Fruit fly (Drosophila melanogaster) whole organism, embryonic: ENCODE measurements around the gene JMJD5.

Experiments
- Atf6 ChIP-seq: fragments of 200-800 bp; sonication (Bioruptor generic); IDR thresholded peaks from 2 replicates; pipeline ENCODE4 v1.3.6; 2022; ENCODE audit warnings: missing biosample characterization, missing genetic modification characterization
- CG10462 ChIP-seq: fragments of 200-800 bp; sonication (Bioruptor generic); optimal IDR thresholded peaks from 2 replicates; lab custom pipeline; 2016; ENCODE audit warnings: missing biosample characterization, missing genetic modification characterization
- CG10543 ChIP-seq: fragments of 200-800 bp; sonication (Bioruptor generic); optimal IDR thresholded peaks from 3 replicates; lab custom pipeline; 2017; ENCODE audit warnings: missing biosample characterization, mild to moderate bottlenecking, missing genetic modification characterization, moderate library complexity
- CG10979 ChIP-seq: fragments of 200-800 bp; sonication (Bioruptor generic); optimal IDR thresholded peaks from 2 replicates; lab custom pipeline; 2018; ENCODE audit warnings: missing biosample characterization, mild to moderate bottlenecking, missing genetic modification characterization, moderate library complexity
- CG11696 ChIP-seq: fragments of 200-800 bp; sonication (Bioruptor generic); IDR thresholded peaks from 2 replicates; pipeline ENCODE4 v1.3.6; 2022; ENCODE audit warnings: missing biosample characterization, missing genetic modification characterization
- CG12071 ChIP-seq: fragments of 200-800 bp; sonication (Bioruptor generic); optimal IDR thresholded peaks from 3 replicates; lab custom pipeline; 2018; ENCODE audit warnings: missing biosample characterization, mild to moderate bottlenecking, missing genetic modification characterization
- CG14014 ChIP-seq: fragments of 200-800 bp; sonication (Bioruptor generic); IDR thresholded peaks from 2 replicates; pipeline ENCODE4 v1.3.6; 2022; ENCODE audit warnings: missing biosample characterization, missing genetic modification characterization
- CG1603 ChIP-seq: fragments of 200-800 bp; sonication (Bioruptor generic); optimal IDR thresholded peaks from 2 replicates; lab custom pipeline; 2019; ENCODE audit warnings: missing biosample characterization, mild to moderate bottlenecking, missing genetic modification characterization, moderate library complexity
- CG16863 ChIP-seq: fragments of 200-800 bp; sonication (Bioruptor generic); optimal IDR thresholded peaks from 3 replicates; lab custom pipeline; 2016; ENCODE audit warnings: missing biosample characterization, missing genetic modification characterization
- CG17568 ChIP-seq: fragments of 200-800 bp; sonication (Bioruptor generic); optimal IDR thresholded peaks from 2 replicates; lab custom pipeline; 2018; ENCODE audit warnings: missing biosample characterization, mild to moderate bottlenecking, missing genetic modification characterization, moderate library complexity
- CG17912 ChIP-seq: fragments of 200-800 bp; sonication (Bioruptor generic); optimal IDR thresholded peaks from 2 replicates; lab custom pipeline; 2018; ENCODE audit warnings: missing biosample characterization, mild to moderate bottlenecking, missing genetic modification characterization
- CG1792 ChIP-seq: fragments of 200-800 bp; sonication (Bioruptor generic); optimal IDR thresholded peaks from 2 replicates; lab custom pipeline; 2016; ENCODE audit warnings: missing biosample characterization, missing genetic modification characterization
- CG18599 ChIP-seq: fragments of 200-800 bp; sonication (Bioruptor generic); optimal IDR thresholded peaks from 3 replicates; lab custom pipeline; 2017; ENCODE audit warnings: missing biosample characterization, missing genetic modification characterization, mild to moderate bottlenecking, moderate library complexity, missing genetic modification reagents
- CG2116 ChIP-seq: fragments of 200-800 bp; sonication (Bioruptor generic); optimal IDR thresholded peaks from 3 replicates; lab custom pipeline; 2018; ENCODE audit warnings: missing biosample characterization, mild to moderate bottlenecking, missing genetic modification characterization
- CG2120 ChIP-seq: fragments of 200-800 bp; sonication (Bioruptor generic); optimal IDR thresholded peaks from 3 replicates; lab custom pipeline; 2016; ENCODE audit warnings: missing biosample characterization, missing genetic modification characterization
- CG2202 ChIP-seq: fragments of 200-800 bp; sonication (Bioruptor generic); optimal IDR thresholded peaks from 2 replicates; lab custom pipeline; 2018; ENCODE audit warnings: missing biosample characterization, mild to moderate bottlenecking, missing genetic modification characterization
- CG2678 ChIP-seq: fragments of 200-800 bp; sonication (Bioruptor generic); optimal IDR thresholded peaks from 3 replicates; lab custom pipeline; 2019; ENCODE audit warnings: missing biosample characterization, mild to moderate bottlenecking, missing genetic modification characterization, moderate library complexity
- CG2712 ChIP-seq: fragments of 200-800 bp; optimal IDR thresholded peaks from 3 replicates; lab custom pipeline; 2019; ENCODE audit warnings: missing biosample characterization, mild to moderate bottlenecking, missing genetic modification characterization, moderate library complexity
- CG6854 ChIP-seq: fragments of 200-800 bp; sonication (Bioruptor generic); optimal IDR thresholded peaks from 3 replicates; lab custom pipeline; 2017; ENCODE audit warnings: missing biosample characterization, mild to moderate bottlenecking, missing genetic modification characterization
- CG7839 ChIP-seq: fragments of 200-800 bp; sonication (Bioruptor generic); optimal IDR thresholded peaks from 3 replicates; lab custom pipeline; 2018; ENCODE audit warnings: missing biosample characterization, mild to moderate bottlenecking, missing genetic modification characterization, moderate library complexity
- CG8290 ChIP-seq, 3 experiments: fragments of 200-800 bp; sonication (Bioruptor generic); optimal IDR thresholded peaks; 2 replicates each; lab custom pipeline; 2016 to 2019; ENCODE audit warnings: missing biosample characterization in 3 of 3, missing genetic modification characterization in 3 of 3, mild to moderate bottlenecking in 2 of 3, moderate library complexity in 1 of 3
- GATAe ChIP-seq: fragments of 200-800 bp; sonication (Bioruptor generic); conservative IDR thresholded peaks from 2 replicates; pipeline ENCODE4 v1.3.6; 2022; ENCODE audit warnings: missing biosample characterization, missing genetic modification characterization
- Gug ChIP-seq: fragments of 200-800 bp; sonication (Bioruptor generic); IDR thresholded peaks from 4 replicates; pipeline ENCODE4 v1.3.6; 2022; ENCODE audit warnings: missing biosample characterization, missing genetic modification characterization
- Hr78 ChIP-seq, 2 experiments: fragments of 200-800 bp in 1 of 2; fragments of >200 bp in 1 of 2; sonication (Bioruptor generic) in 1 of 2; optimal IDR thresholded peaks; 2 replicates each; lab custom pipeline; 2017 to 2019; ENCODE audit warnings: missing biosample characterization in 2 of 2, missing genetic modification characterization in 2 of 2, mild to moderate bottlenecking in 1 of 2, moderate library complexity in 1 of 2
- Mad ChIP-seq: fragments of 200-800 bp; sonication (Bioruptor generic); optimal IDR thresholded peaks from 2 replicates; lab custom pipeline; 2016; ENCODE audit warnings: missing biosample characterization, missing genetic modification characterization
- Med ChIP-seq: fragments of 200-800 bp; sonication (Bioruptor generic); peaks from one replicate; lab custom pipeline; 2016; ENCODE audit warnings: missing biosample characterization, missing genetic modification characterization, mild to moderate bottlenecking, inconsistent platforms, moderate library complexity
- Neu2 ChIP-seq: fragments of 200-800 bp; sonication (Bioruptor generic); optimal IDR thresholded peaks from 3 replicates; lab custom pipeline; 2016; ENCODE audit warnings: missing biosample characterization, missing genetic modification characterization, borderline replicate concordance
- Opbp ChIP-seq: fragments of 200-800 bp; sonication (Bioruptor generic); IDR thresholded peaks from 3 replicates; pipeline ENCODE4 v1.3.6; 2022; ENCODE audit warnings: missing biosample characterization, missing genetic modification characterization; ENCODE audit not compliant: partially characterized antibody
- Sin3A ChIP-seq: fragments of >200 bp; optimal IDR thresholded peaks from 2 replicates; lab custom pipeline; 2018
- br ChIP-seq: fragments of >200 bp; optimal IDR thresholded peaks from 2 replicates; lab custom pipeline; 2017
- crc ChIP-seq: fragments of 200-800 bp; sonication (Bioruptor generic); optimal IDR thresholded peaks from 2 replicates; lab custom pipeline; 2016; ENCODE audit warnings: missing biosample characterization, missing genetic modification characterization
- crol ChIP-seq: fragments of 200-800 bp; sonication (Bioruptor generic); IDR thresholded peaks from 2 replicates; pipeline ENCODE4 v1.3.6; 2022; ENCODE audit warnings: missing biosample characterization, missing genetic modification characterization
- crp ChIP-seq, 2 experiments: fragments of 200-800 bp; sonication (Bioruptor generic); optimal IDR thresholded peaks; 2 replicates in 1 of 2; 3 replicates in 1 of 2; lab custom pipeline; 2017; ENCODE audit warnings: missing biosample characterization in 2 of 2, missing genetic modification characterization in 2 of 2, mild to moderate bottlenecking in 1 of 2, moderate library complexity in 1 of 2
- fd3F ChIP-seq: fragments of 200-800 bp; sonication (Bioruptor generic); optimal IDR thresholded peaks from 2 replicates; lab custom pipeline; 2018; ENCODE audit warnings: missing biosample characterization, mild to moderate bottlenecking, missing genetic modification characterization, moderate library complexity
- gce ChIP-seq: fragments of 200-800 bp; sonication (Bioruptor generic); IDR thresholded peaks from 3 replicates; pipeline ENCODE4 v1.3.6; 2022; ENCODE audit warnings: missing biosample characterization, missing genetic modification characterization
- ind ChIP-seq: fragments of 200-800 bp; sonication (Bioruptor generic); optimal IDR thresholded peaks from 3 replicates; lab custom pipeline; 2016; ENCODE audit warnings: missing biosample characterization, missing genetic modification characterization
- jumu ChIP-seq: fragments of 200-800 bp; sonication (Bioruptor generic); optimal IDR thresholded peaks from 3 replicates; lab custom pipeline; 2016; ENCODE audit warnings: missing biosample characterization, missing genetic modification characterization
- kay ChIP-seq: fragments of 200-800 bp; sonication (Bioruptor generic); optimal IDR thresholded peaks from 2 replicates; lab custom pipeline; 2016; ENCODE audit warnings: missing biosample characterization, missing genetic modification characterization
- kni ChIP-seq: fragments of 200-800 bp; sonication (Bioruptor generic); optimal IDR thresholded peaks from 3 replicates; lab custom pipeline; 2017; ENCODE audit warnings: mild to moderate bottlenecking, missing biosample characterization, missing genetic modification reagents, missing genetic modification characterization
- mirr ChIP-seq: fragments of 200-800 bp; sonication (Bioruptor generic); optimal IDR thresholded peaks from 3 replicates; lab custom pipeline; 2018; ENCODE audit warnings: missing biosample characterization, mild to moderate bottlenecking, missing genetic modification characterization
- peb ChIP-seq: fragments of 200-800 bp; sonication (Bioruptor generic); IDR thresholded peaks from 2 replicates; pipeline ENCODE4 v1.3.6; 2022; ENCODE audit warnings: missing biosample characterization, missing genetic modification characterization
- pros ChIP-seq: fragments of 200-800 bp; sonication (Bioruptor generic); optimal IDR thresholded peaks from 3 replicates; lab custom pipeline; 2019; ENCODE audit warnings: missing biosample characterization, mild to moderate bottlenecking, missing genetic modification characterization, moderate library complexity
- ranshi ChIP-seq: fragments of 200-800 bp; sonication (Bioruptor generic); IDR thresholded peaks from 2 replicates; pipeline ENCODE4 v1.3.6; 2022; ENCODE audit warnings: missing biosample characterization, missing genetic modification characterization
- salm ChIP-seq: fragments of 200-800 bp; sonication (Bioruptor generic); optimal IDR thresholded peaks from 2 replicates; lab custom pipeline; 2018; ENCODE audit warnings: missing biosample characterization, mild to moderate bottlenecking, missing genetic modification characterization
- scrt ChIP-seq: fragments of 200-800 bp; sonication (Bioruptor generic); optimal IDR thresholded peaks from 2 replicates; lab custom pipeline; 2018; ENCODE audit warnings: missing biosample characterization, mild to moderate bottlenecking, missing genetic modification characterization, moderate library complexity
- sens-2 ChIP-seq: fragments of 200-800 bp; sonication (Bioruptor generic); IDR thresholded peaks from 2 replicates; pipeline ENCODE4 v1.3.6; 2022; ENCODE audit warnings: missing biosample characterization, missing genetic modification characterization
- sna ChIP-seq: fragments of 200-800 bp; sonication (Bioruptor generic); IDR thresholded peaks from 2 replicates; pipeline ENCODE4 v1.3.6; 2022; ENCODE audit warnings: missing biosample characterization, missing genetic modification characterization; ENCODE audit not compliant: partially characterized antibody
- tx ChIP-seq: fragments of 200-800 bp; sonication (Bioruptor generic); optimal IDR thresholded peaks from 2 replicates; lab custom pipeline; 2016; ENCODE audit warnings: missing biosample characterization, missing genetic modification characterization
- zf30C ChIP-seq: fragments of 200-800 bp; sonication (Bioruptor generic); optimal IDR thresholded peaks from 3 replicates; lab custom pipeline; 2018; ENCODE audit warnings: missing biosample characterization, mild to moderate bottlenecking, missing genetic modification characterization

The JMJD5 gene

DNA sequence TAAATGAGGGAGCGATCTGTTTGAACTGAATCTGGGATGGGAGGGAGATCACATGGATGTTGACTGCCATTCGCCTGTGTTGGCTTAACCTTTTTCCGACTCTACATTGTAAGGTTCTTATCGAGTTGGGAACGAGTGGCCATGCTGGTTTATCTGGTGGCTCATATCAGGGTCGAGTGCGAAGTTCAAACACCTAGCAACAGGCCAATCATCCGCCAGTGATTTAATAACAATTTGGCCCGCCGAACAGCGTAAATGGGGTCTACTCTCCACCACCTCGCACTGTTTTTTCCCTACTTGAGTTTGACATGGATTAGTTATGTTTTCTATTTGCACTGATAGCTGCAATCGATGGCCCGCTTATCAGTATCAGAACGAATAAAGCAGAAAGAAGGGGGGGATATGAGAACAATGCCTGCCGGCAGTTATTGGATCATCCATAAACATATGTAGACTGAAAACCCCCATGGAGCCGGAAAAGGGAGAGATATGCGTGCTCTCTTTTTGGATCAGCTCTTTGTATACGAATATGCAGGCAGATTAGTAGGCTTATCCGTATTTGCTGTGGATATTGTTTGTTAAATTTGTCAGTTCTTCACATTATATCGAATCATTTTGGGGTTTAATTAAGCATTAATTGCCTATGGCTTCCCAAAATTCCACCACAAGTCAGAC lies 46.4 kb upstream of the JMJD5 start (continued):
- TF ChIP-seq Opbp (GFP tag; lab: Robert Waterston, UW) (no peak), CG8290 (GFP tag; optimal IDR thresholded peaks at IDR 0.05; lab: Kevin White, UChicago) (no peak), CG8290 (tag; optimal IDR thresholded peaks at IDR 0.05; lab: Kevin White, UChicago) (no peak), crp (GFP tag; optimal IDR thresholded peaks at IDR 0.05; lab: Kevin White, UChicago) (no peak), Atf6 (GFP tag; lab: Robert Waterston, UW) (no peak), Neu2 (GFP tag; lab: Kevin White, UChicago) (no peak), Mad (GFP tag; lab: Kevin White, UChicago) (no peak), ind (GFP tag; lab: Kevin White, UChicago) (no peak), crol (GFP tag; lab: Robert Waterston, UW) (0 out of 2 replicates have a peak, but pooled peaks have one; percentile 15), CG2712 (tag; lab: Kevin White, UChicago) (no peak), br (lab: Kevin White, UChicago) (no peak), peb (no peak), CG10543 (GFP tag; lab: Kevin White, UChicago) (peak; percentile 39), CG2202 (tag; lab: Kevin White, UChicago) (no peak), tx (GFP tag; lab: Kevin White, UChicago) (no peak), CG10462 (GFP tag; lab: Kevin White, UChicago) (no peak), CG14014 (no peak), fd3F (GFP tag; lab: Kevin White, UChicago) (no peak), CG2116 (GFP tag; lab: Kevin White, UChicago) (no peak), CG12071 (GFP tag; lab: Kevin White, UChicago) (peak; percentile 10), kay (no peak), salm (tag; lab: Kevin White, UChicago) (peak; percentile 34), zf30C (GFP tag; lab: Kevin White, UChicago) (no peak), pros (GFP tag; lab: Kevin White, UChicago) (peak; percentile 12), Med (GFP tag; lab: Kevin White, UChicago) (peak; percentile 54), jumu (GFP tag; lab: Kevin White, UChicago) (no peak), GATAe (GFP tag; lab: Robert Waterston, UW) (peak; percentile 53; the same call in 1 of the 2 replicates), CG10979 (tag; lab: Kevin White, UChicago) (no peak), CG17912 (GFP tag; lab: Kevin White, UChicago) (no peak), Hr78 (GFP tag; optimal IDR thresholded peaks at IDR 0.05; lab: Kevin White, UChicago) (peak in 1 of 2 experiments; percentile 87), Sin3A (no peak), CG18599 (GFP tag; lab: Kevin White, UChicago) (peak; percentile 32), ranshi (GFP tag; lab: Robert Waterston, UW) (no peak), gce (GFP tag; lab: Robert Waterston, UW) (0 out of 3 replicates have a peak, but pooled peaks have one; percentile 12), CG7839 (tag; lab: Kevin White, UChicago) (no peak), CG6854 (GFP tag; lab: Kevin White, UChicago) (no peak), CG1792 (GFP tag; lab: Kevin White, UChicago) (no peak), sens-2 (GFP tag; lab: Robert Waterston, UW) (no peak), mirr (GFP tag; lab: Kevin White, UChicago) (peak; percentile 65), CG17568 (GFP tag; lab: Kevin White, UChicago) (no peak), crc (no peak), CG2120 (GFP tag; lab: Kevin White, UChicago) (no peak), Gug (no peak), kni (peak; percentile 9), CG1603 (tag; lab: Kevin White, UChicago) (no peak), CG16863 (GFP tag; lab: Kevin White, UChicago) (no peak), CG2678 (tag; lab: Kevin White, UChicago) (peak; percentile 14), CG11696 (GFP tag; lab: Robert Waterston, UW) (no peak), sna (GFP tag; lab: Robert Waterston, UW) (no peak), scrt (GFP tag; lab: Kevin White, UChicago) (no peak)
